Worm (Caenorhabditis elegans): ENCODE data around the gene srh-208.

The srh-208 gene

ce11 chrV:19351944-19352343 lies 34.8 kb downstream of the srh-208 start:
- no peak for TF ChIP-seq unc-39 (tag; optimal IDR thresholded peaks at IDR 0.05)
- no peak for TF ChIP-seq M03D4.4 (tag; optimal IDR thresholded peaks at IDR 0.05)
- TF ChIP-seq pha-4 (tag; optimal IDR thresholded peaks at IDR 0.05): no peak
- no peak for TF ChIP-seq lin-13 (tag; optimal IDR thresholded peaks at IDR 0.05)
- TF ChIP-seq hlh-1 (tag; optimal IDR thresholded peaks at IDR 0.05): no peak
- no peak for TF ChIP-seq nhr-28 (tag; optimal IDR thresholded peaks at IDR 0.05)
- no peak for TF ChIP-seq mab-5 (tag; optimal IDR thresholded peaks at IDR 0.05)
- TF ChIP-seq bed-3 (GFP tag; optimal IDR thresholded peaks at IDR 0.05): no peak
- TF ChIP-seq unc-62 (GFP tag; optimal IDR thresholded peaks at IDR 0.05): no peak
- no peak for TF ChIP-seq tbx-8 (GFP tag; optimal IDR thresholded peaks at IDR 0.05)
- no peak for TF ChIP-seq ceh-39 (tag; optimal IDR thresholded peaks at IDR 0.05)
- no peak for TF ChIP-seq zip-8 (tag; optimal IDR thresholded peaks at IDR 0.05)

ce11 chrV:19354506-19354905 lies 37.3 kb downstream of the srh-208 start:
- no peak for TF ChIP-seq tbx-8 (GFP tag; optimal IDR thresholded peaks at IDR 0.05)
- peak; percentile 88 for TF ChIP-seq ces-1 (GFP tag; optimal IDR thresholded peaks at IDR 0.05)

ce11 chrV:19355219-19355618 lies 38.1 kb downstream of the srh-208 start:
- TF ChIP-seq elt-3 (tag; optimal IDR thresholded peaks at IDR 0.05): no peak
- no peak for TF ChIP-seq nhr-76 (tag; optimal IDR thresholded peaks at IDR 0.05)
- TF ChIP-seq ztf-11 (tag; optimal IDR thresholded peaks at IDR 0.05): no peak
- TF ChIP-seq bed-3 (GFP tag; optimal IDR thresholded peaks at IDR 0.05): no peak
- TF ChIP-seq elt-1 (tag; optimal IDR thresholded peaks at IDR 0.05; ENCODE audit: borderline replicate concordance, insufficient read depth): no peak
- TF ChIP-seq ceh-39 (tag; optimal IDR thresholded peaks at IDR 0.05): no peak
- TF ChIP-seq sptf-1 (tag; optimal IDR thresholded peaks at IDR 0.05): no peak
- no peak for TF ChIP-seq nhr-28 (tag; optimal IDR thresholded peaks at IDR 0.05)
- TF ChIP-seq mls-2 (tag; optimal IDR thresholded peaks at IDR 0.05): no peak
- no peak for TF ChIP-seq nhr-12 (tag; optimal IDR thresholded peaks at IDR 0.05)
- TF ChIP-seq mab-5 (tag; optimal IDR thresholded peaks at IDR 0.05): no peak
- no peak for TF ChIP-seq drap-1 (GFP tag; optimal IDR thresholded peaks at IDR 0.05)
- TF ChIP-seq flh-1 (GFP tag; optimal IDR thresholded peaks at IDR 0.05): no peak
- TF ChIP-seq M03D4.4 (tag; optimal IDR thresholded peaks at IDR 0.05): no peak
- TF ChIP-seq ces-1 (GFP tag; optimal IDR thresholded peaks at IDR 0.05): no peak
- no peak for TF ChIP-seq ceh-43 (GFP tag; optimal IDR thresholded peaks at IDR 0.05)

ce11 chrV:19356717-19357116 lies 39.6 kb downstream of the srh-208 start:
- no peak for TF ChIP-seq ceh-39 (tag; optimal IDR thresholded peaks at IDR 0.05)
- TF ChIP-seq ceh-43 (GFP tag; optimal IDR thresholded peaks at IDR 0.05): peak; percentile 66
- no peak for TF ChIP-seq ham-2 (GFP tag; optimal IDR thresholded peaks at IDR 0.05)

- peak; percentile 44 for TF ChIP-seq hlh-1 (tag; optimal IDR thresholded peaks at IDR 0.05)
- TF ChIP-seq cnd-1 (tag; optimal IDR thresholded peaks at IDR 0.05): no peak
- no peak for TF ChIP-seq lin-13 (tag; optimal IDR thresholded peaks at IDR 0.05)
- peak; percentile 76 for TF ChIP-seq ces-1 (GFP tag; optimal IDR thresholded peaks at IDR 0.05)
- no peak for TF ChIP-seq nhr-12 (tag; optimal IDR thresholded peaks at IDR 0.05)
- no peak for TF ChIP-seq unc-39 (tag; optimal IDR thresholded peaks at IDR 0.05)
- TF ChIP-seq sptf-1 (tag; optimal IDR thresholded peaks at IDR 0.05): no peak
- no peak for TF ChIP-seq ceh-39 (tag; optimal IDR thresholded peaks at IDR 0.05)
- no peak for TF ChIP-seq ceh-43 (GFP tag; optimal IDR thresholded peaks at IDR 0.05)
- no peak for TF ChIP-seq elt-3 (tag; optimal IDR thresholded peaks at IDR 0.05)
- TF ChIP-seq lsy-2 (tag; optimal IDR thresholded peaks at IDR 0.05): no peak
- no peak for TF ChIP-seq nhr-28 (tag; optimal IDR thresholded peaks at IDR 0.05)
- no peak for TF ChIP-seq lin-32 (GFP tag; optimal IDR thresholded peaks at IDR 0.05)
- no peak for TF ChIP-seq ztf-11 (tag; optimal IDR thresholded peaks at IDR 0.05)
- TF ChIP-seq flh-1 (GFP tag; optimal IDR thresholded peaks at IDR 0.05): no peak
These were observed 40.9 kb downstream of the srh-208 start for ce11 chrV:19358039-19358438.

- TF ChIP-seq nhr-12 (tag; optimal IDR thresholded peaks at IDR 0.05): no peak
- TF ChIP-seq elt-3 (tag; optimal IDR thresholded peaks at IDR 0.05): no peak
- TF ChIP-seq nhr-28 (tag; optimal IDR thresholded peaks at IDR 0.05): no peak
- no peak for TF ChIP-seq bed-3 (GFP tag; optimal IDR thresholded peaks at IDR 0.05)
- no peak for TF ChIP-seq drap-1 (GFP tag; optimal IDR thresholded peaks at IDR 0.05)
These were observed 45.4 kb downstream of the srh-208 start, which contains the start of gene C14B4.2 for ce11 chrV:19362568-19362967. Gene C14B4.2 (minus strand): TSS chrV:19362668.

Data from whole organism, mixed stage, embryonic.